Worm (Caenorhabditis elegans) whole organism, L4/young adult: ENCODE data around the gene F46B3.9.

Experiments used
- W03F9.2 ChIP-seq: fragments of 150-350 bp; optimal IDR thresholded peaks from 2 replicates; lab custom pipeline; 2014; ENCODE audit warnings: missing biosample characterization, missing genetic modification characterization
- dao-5 ChIP-seq: sonication (generic microtip); optimal IDR thresholded peaks from 2 replicates; lab custom pipeline; 2016; ENCODE audit warnings: missing genotype, missing genetic modification characterization, moderate library complexity, missing compliant biosample characterization
- him-1 ChIP-seq: sonication (generic microtip); optimal IDR thresholded peaks from 2 replicates; lab custom pipeline; 2016; ENCODE audit warnings: missing genotype, missing genetic modification reagents, missing genetic modification characterization, missing compliant biosample characterization

Gene F46B3.9

ce11 chrV:20595653-20596052 is 30.3 kb downstream of the F46B3.9 start, which contains the start of gene F26F2.11:
Gene F26F2.11 (minus strand): TSS chrV:20595753.
- TF ChIP-seq W03F9.2 (no peak), him-1 (tag; lab: Kevin White, UChicago) (no peak), dao-5 (no peak)

ce11 chrV:20594746-20595145 is 31.2 kb downstream of the F46B3.9 start, which contains the start of gene F26F2.10:
Gene F26F2.10 (minus strand): TSS chrV:20594846.
- TF ChIP-seq him-1 (tag; lab: Kevin White, UChicago), result no peak
- TF ChIP-seq W03F9.2, result no peak
- TF ChIP-seq dao-5, result no peak

- no peak for TF ChIP-seq dao-5
- peak; percentile 95 for TF ChIP-seq W03F9.2
- TF ChIP-seq him-1 (tag; lab: Kevin White, UChicago), result peak; percentile 1
These were observed 45.4 kb downstream of the F46B3.9 start, which contains the start of gene F26F2.7 for ce11 chrV:20580511-20581040. Gene F26F2.7 (plus strand): TSS chrV:20580990.

- no peak for TF ChIP-seq him-1 (tag; lab: Kevin White, UChicago)
- no peak for TF ChIP-seq W03F9.2
- TF ChIP-seq dao-5, result no peak
These were observed 46.4 kb downstream of the F46B3.9 start, which contains the start of gene F26F2.8 for ce11 chrV:20579534-20579933. Gene F26F2.8 (plus strand): TSS chrV:20579546.
